Worm (Caenorhabditis elegans) whole organism, L4/young adult: ENCODE data around the gene scvp-1.

ENCODE experiments used
- W03F9.2 ChIP-seq: fragments of 150-350 bp; optimal IDR thresholded peaks from 2 replicates; lab custom pipeline; 2014; ENCODE audit warnings: missing biosample characterization, missing genetic modification characterization
- dao-5 ChIP-seq: sonication (generic microtip); optimal IDR thresholded peaks from 2 replicates; lab custom pipeline; 2016; ENCODE audit warnings: missing genotype, missing genetic modification characterization, moderate library complexity, missing compliant biosample characterization
- him-1 ChIP-seq: sonication (generic microtip); optimal IDR thresholded peaks from 2 replicates; lab custom pipeline; 2016; ENCODE audit warnings: missing genotype, missing genetic modification reagents, missing genetic modification characterization, missing compliant biosample characterization

Gene scvp-1

ce11 chrV:10931189-10931588 is at the start of gene scvp-1:
Gene scvp-1 (minus strand): TSS chrV:10931289.
- TF ChIP-seq him-1 (tag; lab: Kevin White, UChicago) (no peak), W03F9.2 (tag; lab: Kevin White, UChicago) (no peak), dao-5 (tag; lab: Kevin White, UChicago) (no peak)

- TF ChIP-seq him-1 (tag; lab: Kevin White, UChicago): no peak
- TF ChIP-seq dao-5 (tag; lab: Kevin White, UChicago): no peak
- no peak for TF ChIP-seq W03F9.2 (tag; lab: Kevin White, UChicago)
These were observed 44.0 kb upstream of the scvp-1 start for ce11 chrV:10975091-10975490.

ce11 chrV:10970930-10971329 is 39.8 kb upstream of the scvp-1 start:
- TF ChIP-seq W03F9.2 (tag; lab: Kevin White, UChicago) (no peak), dao-5 (tag; lab: Kevin White, UChicago) (no peak), him-1 (tag; lab: Kevin White, UChicago) (no peak)

- TF ChIP-seq him-1 (tag; lab: Kevin White, UChicago) (no peak), W03F9.2 (tag; lab: Kevin White, UChicago) (no peak), dao-5 (tag; lab: Kevin White, UChicago) (no peak)
These were observed 39.0 kb upstream of the scvp-1 start, which contains the start of gene F17C11.22 for ce11 chrV:10970070-10970469. Gene F17C11.22 (minus strand): TSS chrV:10970170.

ce11 chrV:10967594-10968273 is 36.6 kb upstream of the scvp-1 start:
- TF ChIP-seq W03F9.2 (tag; lab: Kevin White, UChicago) (no peak), him-1 (tag; lab: Kevin White, UChicago) (no peak), dao-5 (tag; lab: Kevin White, UChicago) (no peak)

ce11 chrV:10966874-10967273 is 35.8 kb upstream of the scvp-1 start:
- TF ChIP-seq dao-5 (tag; lab: Kevin White, UChicago) (no peak), W03F9.2 (tag; lab: Kevin White, UChicago) (no peak), him-1 (tag; lab: Kevin White, UChicago) (no peak)

ce11 chrV:10965501-10965900 is 34.4 kb upstream of the scvp-1 start, which contains the start of the genes ctf-4 and eef-1G:
Gene ctf-4 (minus strand): TSS chrV:10965539.
Gene eef-1G (plus strand): TSS chrV:10965719.
- TF ChIP-seq him-1 (tag; lab: Kevin White, UChicago) (peak; percentile 89), W03F9.2 (tag; lab: Kevin White, UChicago) (peak; percentile 97), dao-5 (tag; lab: Kevin White, UChicago) (no peak)

- TF ChIP-seq dao-5 (tag; lab: Kevin White, UChicago) (no peak), him-1 (tag; lab: Kevin White, UChicago) (peak; percentile 73), W03F9.2 (tag; lab: Kevin White, UChicago) (peak; percentile 42)
These were observed 30.4 kb upstream of the scvp-1 start for ce11 chrV:10961448-10961870.

- TF ChIP-seq him-1 (tag; lab: Kevin White, UChicago) (no peak), dao-5 (tag; lab: Kevin White, UChicago) (no peak), W03F9.2 (tag; lab: Kevin White, UChicago) (no peak)
These were observed 29.5 kb upstream of the scvp-1 start, which contains the start of gene vps-36 for ce11 chrV:10960544-10960943. Gene vps-36 (minus strand): TSS chrV:10960669.

ce11 chrV:10958322-10958900 is 27.3 kb upstream of the scvp-1 start, which contains the start of gene pigt-1:
Gene pigt-1 (minus strand): TSS chrV:10958821.
- peak; percentile 11 for TF ChIP-seq W03F9.2 (tag; lab: Kevin White, UChicago)
- no peak for TF ChIP-seq him-1 (tag; lab: Kevin White, UChicago)

ce11 chrV:10955681-10956476 is 24.8 kb upstream of the scvp-1 start, which contains the start of gene F17C11.13:
Gene F17C11.13 (plus strand): TSS chrV:10955923.
- TF ChIP-seq W03F9.2 (tag; lab: Kevin White, UChicago) (no peak), him-1 (tag; lab: Kevin White, UChicago) (no peak), dao-5 (tag; lab: Kevin White, UChicago) (no peak)

- TF ChIP-seq W03F9.2 (tag; lab: Kevin White, UChicago) (no peak), him-1 (tag; lab: Kevin White, UChicago) (no peak), dao-5 (tag; lab: Kevin White, UChicago) (no peak)
These were observed 23.7 kb upstream of the scvp-1 start, which contains the start of gene F17C11.6 for ce11 chrV:10954832-10955231. Gene F17C11.6 (plus strand): TSS chrV:10955121.

- TF ChIP-seq W03F9.2 (tag; lab: Kevin White, UChicago) (no peak), him-1 (tag; lab: Kevin White, UChicago) (no peak), dao-5 (tag; lab: Kevin White, UChicago) (no peak)
These were observed 23.2 kb upstream of the scvp-1 start, which contains the start of gene clec-221 for ce11 chrV:10954334-10954733. Gene clec-221 (minus strand): TSS chrV:10954434.
